Worm (Caenorhabditis elegans): Measurements from ENCODE around the gene lst-6.

Gene lst-6

DNA sequence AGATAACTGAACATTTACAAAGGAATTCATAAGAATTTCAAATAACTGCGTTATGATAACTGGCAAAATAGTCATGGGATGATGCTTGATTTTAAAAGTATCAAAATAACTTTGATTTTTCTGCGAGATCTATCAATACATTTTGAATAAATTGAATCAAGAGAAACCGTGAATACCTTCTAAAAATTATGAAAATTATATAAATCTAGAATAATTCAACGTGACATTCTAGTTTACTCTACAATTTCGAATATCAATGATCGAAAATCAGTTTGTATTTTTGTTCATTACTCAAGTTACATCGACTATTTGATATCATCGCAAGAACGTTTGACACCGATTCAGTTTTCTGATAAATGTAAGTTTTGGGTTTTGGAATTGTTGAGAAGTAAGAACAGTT lies 39.4 kb upstream of the lst-6 start, which contains the start of gene acs-6:
TSS of gene acs-6 (plus strand) at position 301 of the 400 bp plus-strand sequence.
- TF ChIP-seq mdl-1 (tag; optimal IDR thresholded peaks at IDR 0.05) (no peak), sup-37 (GFP tag; optimal IDR thresholded peaks at IDR 0.05) (no peak), snu-23 (GFP tag; optimal IDR thresholded peaks at IDR 0.05) (no peak), nhr-11 (tag; optimal IDR thresholded peaks at IDR 0.05) (no peak), lin-35 (GFP tag; optimal IDR thresholded peaks at IDR 0.05) (no peak), F16B12.6 (tag; optimal IDR thresholded peaks at IDR 0.05) (no peak), sptf-1 (tag; optimal IDR thresholded peaks at IDR 0.05) (no peak), ceh-63 (GFP tag; optimal IDR thresholded peaks at IDR 0.05) (no peak), pqm-1 (tag; optimal IDR thresholded peaks at IDR 0.05) (no peak), unc-130 (tag; optimal IDR thresholded peaks at IDR 0.05) (no peak), ets-5 (GFP tag; IDR thresholded peaks at IDR 0.05) (no peak), swsn-7 (tag; optimal IDR thresholded peaks at IDR 0.05) (no peak), fkh-4 (tag; optimal IDR thresholded peaks at IDR 0.05; ENCODE audit: borderline replicate concordance) (no peak), dpl-1 (GFP tag; optimal IDR thresholded peaks at IDR 0.05) (no peak), lin-14 (GFP tag; optimal IDR thresholded peaks at IDR 0.05) (no peak), egl-27 (tag; optimal IDR thresholded peaks at IDR 0.05) (no peak), C16A3.4 (tag; optimal IDR thresholded peaks at IDR 0.05) (no peak)

DNA sequence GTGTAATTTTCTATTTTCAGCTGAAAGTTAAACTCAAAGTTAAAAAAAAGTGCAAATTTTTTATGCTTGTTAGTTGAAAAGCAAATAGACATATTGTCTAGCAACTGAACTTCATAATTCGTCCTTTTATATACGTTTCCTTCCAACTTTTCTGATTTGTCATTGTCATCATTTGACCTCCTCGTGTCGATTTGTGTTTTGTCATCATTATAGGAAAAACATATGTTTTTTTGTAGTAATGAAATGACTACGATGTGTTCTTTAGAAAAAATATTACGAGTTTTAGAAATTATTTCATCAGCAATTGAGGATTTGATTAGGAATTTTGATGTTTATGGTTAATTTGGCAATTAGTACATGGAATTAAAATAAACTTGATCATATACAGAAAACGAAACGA lies 38.5 kb upstream of the lst-6 start:
- TF ChIP-seq tbx-2 (tag; optimal IDR thresholded peaks at IDR 0.05) (no peak), ama-1 (optimal IDR thresholded peaks at IDR 0.05) (no peak), ces-1 (GFP tag; optimal IDR thresholded peaks at IDR 0.05) (no peak), vab-15 (tag; optimal IDR thresholded peaks at IDR 0.05) (no peak), unc-62 (GFP tag; optimal IDR thresholded peaks at IDR 0.05) (no peak), unc-30 (tag; optimal IDR thresholded peaks at IDR 0.05) (no peak), sox-4 (tag; optimal IDR thresholded peaks at IDR 0.05) (no peak), nhr-47 (tag; optimal IDR thresholded peaks at IDR 0.05) (no peak), egl-13 (tag; optimal IDR thresholded peaks at IDR 0.05) (no peak), skn-1 (tag; optimal IDR thresholded peaks at IDR 0.05) (peak; percentile 92), hlh-17 (GFP tag; optimal IDR thresholded peaks at IDR 0.05; ENCODE audit: borderline replicate concordance) (no peak), nhr-28 (tag; optimal IDR thresholded peaks at IDR 0.05) (peak; percentile 3), swsn-7 (tag; optimal IDR thresholded peaks at IDR 0.05) (no peak)

DNA sequence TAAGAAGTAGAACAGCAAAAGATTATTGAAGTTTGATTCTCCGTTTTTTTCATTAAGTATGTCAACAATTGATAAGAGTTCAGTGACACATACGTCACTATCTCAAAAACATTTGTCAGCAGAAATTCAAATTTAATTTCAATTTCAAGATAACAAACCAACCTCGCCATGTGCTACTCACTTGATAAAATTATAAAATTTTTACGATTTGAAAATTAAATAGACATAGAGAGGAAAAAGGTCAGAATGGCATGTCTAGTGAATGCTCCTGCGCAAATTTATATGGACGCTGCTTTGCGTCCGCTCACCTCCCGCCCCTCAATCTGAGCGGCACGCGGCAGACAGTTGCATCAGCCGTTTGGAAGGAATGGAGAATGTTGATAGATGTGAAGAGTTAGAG lies 37.9 kb upstream of the lst-6 start:
- TF ChIP-seq unc-130 (tag; optimal IDR thresholded peaks at IDR 0.05) = no peak
- TF ChIP-seq mef-2 (tag; optimal IDR thresholded peaks at IDR 0.05) = no peak
- peak; percentile 57 for TF ChIP-seq rnt-1 (tag; optimal IDR thresholded peaks at IDR 0.05)
- peak in 1 of 2 experiments; percentile 13 for TF ChIP-seq lin-35 (GFP tag; optimal IDR thresholded peaks at IDR 0.05)
- no peak for TF ChIP-seq snu-23 (GFP tag; optimal IDR thresholded peaks at IDR 0.05)
- no peak for TF ChIP-seq ceh-82 (tag; optimal IDR thresholded peaks at IDR 0.05)
- no peak for TF ChIP-seq nhr-47 (tag; optimal IDR thresholded peaks at IDR 0.05)
- TF ChIP-seq snpc-4 (tag; optimal IDR thresholded peaks at IDR 0.05) = no peak
- peak; percentile 15 for TF ChIP-seq nhr-71 (tag; optimal IDR thresholded peaks at IDR 0.05)
- TF ChIP-seq nhr-20 (tag; optimal IDR thresholded peaks at IDR 0.05) = peak; percentile 19
- no peak for TF ChIP-seq hlh-17 (GFP tag; optimal IDR thresholded peaks at IDR 0.05; ENCODE audit: borderline replicate concordance)
- TF ChIP-seq elt-2 (tag; optimal IDR thresholded peaks at IDR 0.05) = peak; percentile 93
- no peak for TF ChIP-seq C16A3.4 (tag; optimal IDR thresholded peaks at IDR 0.05)
- TF ChIP-seq lin-14 (GFP tag; optimal IDR thresholded peaks at IDR 0.05) = peak; percentile 32

DNA sequence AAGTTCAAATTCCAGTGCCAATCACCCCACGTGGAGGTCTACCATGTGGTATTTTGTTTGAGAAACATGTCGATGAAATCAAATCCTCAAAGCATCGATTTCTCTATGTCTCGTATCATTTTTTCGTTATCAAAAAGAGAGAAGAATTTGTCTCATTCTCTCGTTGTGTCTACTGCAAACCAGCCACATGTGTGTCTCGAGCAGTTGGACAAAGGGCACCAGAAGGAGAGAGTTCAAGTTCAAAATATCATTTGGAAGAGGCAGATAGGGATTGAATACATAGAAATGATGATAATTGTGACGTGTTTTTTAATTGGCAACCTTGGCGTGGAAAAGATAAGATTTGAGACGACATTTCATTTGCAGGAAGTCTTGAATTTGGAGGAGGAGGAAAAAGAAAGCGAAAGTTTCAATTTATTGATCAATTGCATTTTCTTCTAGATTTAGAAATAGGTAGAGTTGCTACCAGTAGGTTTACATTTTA lies 37.0 kb upstream of the lst-6 start:
- TF ChIP-seq ztf-4 (tag; optimal IDR thresholded peaks at IDR 0.05) = peak; percentile 30
- TF ChIP-seq nhr-76 (tag; optimal IDR thresholded peaks at IDR 0.05) = no peak
- TF ChIP-seq F16B12.6 (tag; optimal IDR thresholded peaks at IDR 0.05) = no peak
- TF ChIP-seq efl-1 (optimal IDR thresholded peaks at IDR 0.05) = peak in 1 of 2 experiments; percentile 28
- TF ChIP-seq efl-1 (GFP tag; optimal IDR thresholded peaks at IDR 0.05 in 1 of 2) = peak; percentile 7 to 87
- TF ChIP-seq unc-62 (GFP tag; optimal IDR thresholded peaks at IDR 0.05) = no peak
- no peak for TF ChIP-seq nhr-84 (tag; optimal IDR thresholded peaks at IDR 0.05)
- TF ChIP-seq lin-39 (tag; optimal IDR thresholded peaks at IDR 0.05) = no peak
- TF ChIP-seq fkh-10 (GFP tag; optimal IDR thresholded peaks at IDR 0.05) = no peak
- TF ChIP-seq snpc-4 (tag; optimal IDR thresholded peaks at IDR 0.05) = no peak
- TF ChIP-seq tbx-2 (tag; optimal IDR thresholded peaks at IDR 0.05) = peak; percentile 70
- no peak for TF ChIP-seq nhr-11 (tag; optimal IDR thresholded peaks at IDR 0.05)
- TF ChIP-seq nhr-77 (tag; optimal IDR thresholded peaks at IDR 0.05) = no peak
- TF ChIP-seq mdl-1 (tag; optimal IDR thresholded peaks at IDR 0.05) = peak in 1 of 2 experiments; percentile 75
- peak; percentile 88 for TF ChIP-seq lin-14 (GFP tag; optimal IDR thresholded peaks at IDR 0.05)
- TF ChIP-seq dsc-1 (tag; optimal IDR thresholded peaks at IDR 0.05) = peak; percentile 45
- peak; percentile 48; the same call in 1 of the 2 replicates for TF ChIP-seq nhr-19 (GFP tag; conservative IDR thresholded peaks at IDR 0.05)
- TF ChIP-seq nhr-90 (tag; optimal IDR thresholded peaks at IDR 0.05; ENCODE audit: poor library complexity) = peak; percentile 61
- TF ChIP-seq lir-3 (tag; optimal IDR thresholded peaks at IDR 0.05; ENCODE audit: poor library complexity) = peak; percentile 37
